Fruit fly (Drosophila melanogaster) whole organism, embryonic: ENCODE data around the gene CG7970.

Source experiments
- CG10654 ChIP-seq: fragments of 200-800 bp; sonication (Bioruptor generic); optimal IDR thresholded peaks from 2 replicates; lab custom pipeline; 2016; ENCODE audit warnings: missing biosample characterization, missing genetic modification characterization
- CG10959 ChIP-seq: fragments of 200-800 bp; sonication (Bioruptor generic); IDR thresholded peaks from 2 replicates; pipeline ENCODE4 v1.3.6; 2022; ENCODE audit warnings: missing biosample characterization, missing genetic modification characterization
- CG11456 ChIP-seq: fragments of 200-800 bp; sonication (Bioruptor generic); IDR thresholded peaks from 3 replicates; pipeline ENCODE4 v1.3.6; 2022; ENCODE audit warnings: missing biosample characterization, missing genetic modification characterization
- CG12391 ChIP-seq: fragments of 200-800 bp; sonication (Bioruptor generic); optimal IDR thresholded peaks from 3 replicates; lab custom pipeline; 2018; ENCODE audit warnings: missing biosample characterization, mild to moderate bottlenecking, missing genetic modification characterization, moderate library complexity
- CG13424 ChIP-seq: fragments of 200-800 bp; sonication (Bioruptor generic); optimal IDR thresholded peaks from 2 replicates; lab custom pipeline; 2019; ENCODE audit warnings: missing biosample characterization, mild to moderate bottlenecking, missing genetic modification characterization, moderate library complexity
- CG1529 ChIP-seq: fragments of 200-800 bp; sonication (Bioruptor generic); optimal IDR thresholded peaks from 3 replicates; lab custom pipeline; 2018; ENCODE audit warnings: missing biosample characterization, missing genetic modification characterization
- CG15601 ChIP-seq: fragments of 200-800 bp; sonication (Bioruptor generic); optimal IDR thresholded peaks from 3 replicates; lab custom pipeline; 2019; ENCODE audit warnings: missing biosample characterization, mild to moderate bottlenecking, missing genetic modification characterization, moderate library complexity
- CG16863 ChIP-seq: fragments of 200-800 bp; sonication (Bioruptor generic); optimal IDR thresholded peaks from 3 replicates; lab custom pipeline; 2016; ENCODE audit warnings: missing biosample characterization, missing genetic modification characterization
- CG17328 ChIP-seq: fragments of 200-800 bp; sonication (Bioruptor generic); IDR thresholded peaks from 2 replicates; pipeline ENCODE4 v1.3.6; 2022; ENCODE audit warnings: missing biosample characterization, missing genetic modification characterization
- CG17359 ChIP-seq: fragments of 200-800 bp; sonication (Bioruptor generic); optimal IDR thresholded peaks from 3 replicates; lab custom pipeline; 2018; ENCODE audit warnings: missing biosample characterization, mild to moderate bottlenecking, missing genetic modification characterization, moderate library complexity
- CG17802 ChIP-seq: fragments of 200-800 bp; sonication (Bioruptor generic); optimal IDR thresholded peaks from 2 replicates; lab custom pipeline; 2018; ENCODE audit warnings: missing biosample characterization, mild to moderate bottlenecking, missing genetic modification characterization, moderate library complexity
- CG18619 ChIP-seq: fragments of 200-800 bp; sonication (Bioruptor generic); optimal IDR thresholded peaks from 3 replicates; lab custom pipeline; 2017; ENCODE audit warnings: missing biosample characterization, mild to moderate bottlenecking, missing genetic modification characterization
- CG2889 ChIP-seq: fragments of 200-800 bp; sonication (Bioruptor generic); IDR thresholded peaks from 3 replicates; pipeline ENCODE4 v1.3.6; 2022; ENCODE audit warnings: missing biosample characterization, missing genetic modification characterization
- CG33213 ChIP-seq: fragments of 200-800 bp; sonication (Bioruptor generic); optimal IDR thresholded peaks from 3 replicates; lab custom pipeline; 2016; ENCODE audit warnings: missing biosample characterization, missing genetic modification characterization
- CG3726 ChIP-seq: fragments of 200-800 bp; sonication (Bioruptor generic); IDR thresholded peaks from 3 replicates; pipeline ENCODE4, ENCODE4 v1.3.6; 2022; ENCODE audit warnings: missing biosample characterization, missing genetic modification characterization
- CG4730 ChIP-seq: fragments of 200-800 bp; sonication (Bioruptor generic); IDR thresholded peaks from 2 replicates; pipeline ENCODE4 v1.3.6; 2022; ENCODE audit warnings: missing biosample characterization, missing genetic modification characterization
- CG6175 ChIP-seq: fragments of 200-800 bp; sonication (Bioruptor generic); IDR thresholded peaks from 3 replicates; pipeline ENCODE4 v1.3.6; 2022; ENCODE audit warnings: missing biosample characterization, missing genetic modification characterization
- CG7786 ChIP-seq: fragments of 200-800 bp; sonication (Bioruptor generic); optimal IDR thresholded peaks from 2 replicates; lab custom pipeline; 2016; ENCODE audit warnings: missing biosample characterization, missing genetic modification characterization
- CG7987 ChIP-seq: fragments of 200-800 bp; sonication (Bioruptor generic); optimal IDR thresholded peaks from 2 replicates; lab custom pipeline; 2018; ENCODE audit warnings: missing biosample characterization, mild to moderate bottlenecking, missing genetic modification characterization, moderate library complexity
- CG8388 ChIP-seq: fragments of 200-800 bp; sonication (Bioruptor generic); optimal IDR thresholded peaks from 2 replicates; lab custom pipeline; 2019; ENCODE audit warnings: missing biosample characterization, mild to moderate bottlenecking, missing genetic modification characterization, moderate library complexity
- CG8944 ChIP-seq: fragments of 200-800 bp; sonication (Bioruptor generic); optimal IDR thresholded peaks from 3 replicates; lab custom pipeline; 2016; ENCODE audit warnings: missing biosample characterization, missing genetic modification characterization
- Dek ChIP-seq: fragments of 200-800 bp; sonication (Bioruptor generic); optimal IDR thresholded peaks from 3 replicates; lab custom pipeline; 2019; ENCODE audit warnings: missing biosample characterization, mild to moderate bottlenecking, missing genetic modification characterization, moderate library complexity
- Drgx ChIP-seq: fragments of 200-800 bp; sonication (Bioruptor generic); IDR thresholded peaks from 2 replicates; pipeline ENCODE4 v1.3.6; 2022; ENCODE audit warnings: missing biosample characterization, missing genetic modification characterization
- Fer3 ChIP-seq: fragments of 200-800 bp; sonication (Bioruptor generic); optimal IDR thresholded peaks from 2 replicates; lab custom pipeline; 2018; ENCODE audit warnings: missing biosample characterization, mild to moderate bottlenecking, missing genetic modification characterization, moderate library complexity
- HHEX ChIP-seq: fragments of 200-800 bp; sonication (Bioruptor generic); optimal IDR thresholded peaks from 3 replicates; lab custom pipeline; 2017; ENCODE audit warnings: missing biosample characterization, mild to moderate bottlenecking, missing genetic modification characterization, missing genetic modification reagents
- MTF-1 ChIP-seq: fragments of 200-800 bp; sonication (Bioruptor generic); optimal IDR thresholded peaks from 2 replicates; lab custom pipeline; 2018; ENCODE audit warnings: missing biosample characterization, mild to moderate bottlenecking, missing genetic modification characterization, borderline replicate concordance
- Meics ChIP-seq: fragments of 200-800 bp; sonication (Bioruptor generic); optimal IDR thresholded peaks from 2 replicates; lab custom pipeline; 2017; ENCODE audit warnings: missing biosample characterization, mild to moderate bottlenecking, missing genetic modification characterization
- Ptx1 ChIP-seq: fragments of 200-800 bp; sonication (Bioruptor generic); IDR thresholded peaks from 2 replicates; pipeline ENCODE4 v1.3.6; 2022; ENCODE audit warnings: missing biosample characterization, missing genetic modification characterization
- Sin3A ChIP-seq: fragments of >200 bp; optimal IDR thresholded peaks from 2 replicates; lab custom pipeline; 2018
- Tbp ChIP-seq: fragments of >200 bp; optimal IDR thresholded peaks from 2 replicates; lab custom pipeline; 2018; ENCODE audit warnings: missing biosample characterization, missing genetic modification characterization
- Trl ChIP-seq, 3 experiments: fragments of >200 bp in 2 of 3; fragments of 200-800 bp in 1 of 3; sonication (Bioruptor generic) in 1 of 3; optimal IDR thresholded peaks; 2 replicates in 1 of 3; 3 replicates in 2 of 3; lab custom pipeline; 2016 to 2017; ENCODE audit warnings: missing biosample characterization in 1 of 3, missing genetic modification characterization in 1 of 3
- ab ChIP-seq: fragments of 200-800 bp; sonication (Bioruptor generic); optimal IDR thresholded peaks from 2 replicates; lab custom pipeline; 2016; ENCODE audit warnings: missing biosample characterization, missing genetic modification characterization
- abd-A ChIP-seq: fragments of 200-800 bp; sonication (Bioruptor generic); optimal IDR thresholded peaks from 3 replicates; lab custom pipeline; 2019; ENCODE audit warnings: missing biosample characterization, mild to moderate bottlenecking, missing genetic modification characterization, moderate library complexity
- dmrt11E ChIP-seq: fragments of 200-800 bp; sonication (Bioruptor generic); optimal IDR thresholded peaks from 3 replicates; lab custom pipeline; 2018; ENCODE audit warnings: missing biosample characterization, mild to moderate bottlenecking, missing genetic modification characterization, moderate library complexity
- jumu ChIP-seq: fragments of 200-800 bp; sonication (Bioruptor generic); optimal IDR thresholded peaks from 3 replicates; lab custom pipeline; 2016; ENCODE audit warnings: missing biosample characterization, missing genetic modification characterization
- lbe ChIP-seq: fragments of 200-800 bp; sonication (Bioruptor generic); optimal IDR thresholded peaks from 2 replicates; lab custom pipeline; 2016; ENCODE audit warnings: missing biosample characterization, mild to moderate bottlenecking, missing genetic modification characterization
- nerfin-1 ChIP-seq: fragments of 200-800 bp; sonication (Bioruptor generic); optimal IDR thresholded peaks from 3 replicates; lab custom pipeline; 2019; ENCODE audit warnings: missing biosample characterization, mild to moderate bottlenecking, missing genetic modification characterization, moderate library complexity
- otp ChIP-seq: fragments of 200-800 bp; sonication (Bioruptor generic); IDR thresholded peaks from 3 replicates; pipeline ENCODE4, ENCODE4 v1.3.6; 2022; ENCODE audit warnings: missing biosample characterization, missing genetic modification characterization
- pan ChIP-seq, 4 experiments: fragments of >200 bp in 3 of 4; fragments of 200-800 bp in 1 of 4; sonication (Bioruptor generic) in 1 of 4; optimal IDR thresholded peaks in 3 of 4; IDR thresholded peaks in 1 of 4; 2 replicates each; pipeline versions ENCODE4 v1.3.6 to Lab custom; 2017 to 2022; ENCODE audit warnings: missing biosample characterization in 2 of 4, missing genetic modification characterization in 2 of 4, mixed read lengths in 1 of 4
- peb ChIP-seq: fragments of 200-800 bp; sonication (Bioruptor generic); IDR thresholded peaks from 2 replicates; pipeline ENCODE4 v1.3.6; 2022; ENCODE audit warnings: missing biosample characterization, missing genetic modification characterization
- sc ChIP-seq, 3 experiments: fragments of >200 bp in 2 of 3; fragments of 200-800 bp in 1 of 3; sonication (Bioruptor generic) in 1 of 3; optimal IDR thresholded peaks; 2 replicates in 2 of 3; 3 replicates in 1 of 3; lab custom pipeline; 2017; ENCODE audit warnings: mild to moderate bottlenecking in 1 of 3, missing biosample characterization in 1 of 3, missing genetic modification characterization in 1 of 3, missing genetic modification reagents in 1 of 3
- slbo ChIP-seq: fragments of 200-800 bp; sonication (Bioruptor generic); IDR thresholded peaks from 2 replicates; pipeline ENCODE4 v1.3.6; 2022; ENCODE audit warnings: missing biosample characterization, missing genetic modification characterization
- tgo ChIP-seq: fragments of 200-800 bp; sonication (Bioruptor generic); IDR thresholded peaks from 3 replicates; pipeline ENCODE4 v1.3.6; 2022; ENCODE audit warnings: missing biosample characterization, missing genetic modification characterization
- tio ChIP-seq: fragments of 200-800 bp; sonication (Bioruptor generic); optimal IDR thresholded peaks from 2 replicates; lab custom pipeline; 2017; ENCODE audit warnings: missing biosample characterization, missing genetic modification characterization, inconsistent platforms
- tx ChIP-seq: fragments of 200-800 bp; sonication (Bioruptor generic); optimal IDR thresholded peaks from 2 replicates; lab custom pipeline; 2016; ENCODE audit warnings: missing biosample characterization, missing genetic modification characterization
- wor ChIP-seq: fragments of 200-800 bp; sonication (Bioruptor generic); IDR thresholded peaks from 2 replicates; pipeline ENCODE4 v1.3.6; 2022; ENCODE audit warnings: missing biosample characterization, missing genetic modification characterization

The CG7970 gene

dm6 chr3L:1690727-1691413 is 38.3 kb downstream of the CG7970 start (continued):
- TF ChIP-seq otp (peak; percentile 69; the same call in 2 of the 3 replicates), tio (GFP tag; lab: Kevin White, UChicago) (peak; percentile 20), CG6175 (GFP tag; lab: Robert Waterston, UW) (0 out of 3 replicates have a peak, but pooled peaks have one; percentile 9), CG18619 (GFP tag; lab: Kevin White, UChicago) (peak; percentile 5), HHEX (GFP tag; lab: Kevin White, UChicago) (peak; percentile 52), nerfin-1 (tag; lab: Kevin White, UChicago) (peak; percentile 14), CG8388 (GFP tag; lab: Kevin White, UChicago) (peak; percentile 16), wor (GFP tag; lab: Robert Waterston, UW) (no peak)

- no peak for TF ChIP-seq CG3726 (GFP tag; lab: Robert Waterston, UW)
- no peak for TF ChIP-seq tx
- TF ChIP-seq CG4730 (GFP tag; lab: Robert Waterston, UW) = no peak
- no peak for TF ChIP-seq CG1529 (GFP tag; lab: Kevin White, UChicago)
- no peak for TF ChIP-seq CG2889 (GFP tag; lab: Robert Waterston, UW)
- TF ChIP-seq MTF-1 (GFP tag; lab: Kevin White, UChicago) = no peak
- TF ChIP-seq jumu (GFP tag; lab: Kevin White, UChicago) = no peak
- TF ChIP-seq CG11456 = 0 out of 3 replicates have a peak, but pooled peaks have one; percentile 8
- no peak for TF ChIP-seq Sin3A (lab: Kevin White, UChicago)
- peak; percentile 43 for TF ChIP-seq dmrt11E (tag; lab: Kevin White, UChicago)
- no peak for TF ChIP-seq abd-A (tag; lab: Kevin White, UChicago)
- TF ChIP-seq CG13424 = no peak
- TF ChIP-seq Dek (tag; lab: Kevin White, UChicago) = no peak
- no peak for TF ChIP-seq CG16863 (GFP tag; lab: Kevin White, UChicago)
- TF ChIP-seq CG17328 (GFP tag; lab: Robert Waterston, UW) = peak; percentile 45
- no peak for TF ChIP-seq Fer3 (tag; lab: Kevin White, UChicago)
- no peak for TF ChIP-seq CG8944 (GFP tag; lab: Kevin White, UChicago)
- no peak for TF ChIP-seq CG12391 (tag; lab: Kevin White, UChicago)
- TF ChIP-seq Trl (optimal IDR thresholded peaks at IDR 0.05; lab: Kevin White, UChicago) = no peak
- TF ChIP-seq Trl (GFP tag; optimal IDR thresholded peaks at IDR 0.05; lab: Kevin White, UChicago) = no peak
- no peak for TF ChIP-seq CG15601 (tag; lab: Kevin White, UChicago)
- no peak for TF ChIP-seq CG17359 (tag; lab: Kevin White, UChicago)
- TF ChIP-seq peb (GFP tag; lab: Robert Waterston, UW) = 0 out of 2 replicates have a peak, but pooled peaks have one; percentile 9
- TF ChIP-seq Ptx1 = 0 out of 2 replicates have a peak, but pooled peaks have one; percentile 14
- no peak for TF ChIP-seq CG10959
- TF ChIP-seq Drgx = peak; percentile 87
- TF ChIP-seq CG7786 = no peak
- TF ChIP-seq tgo = no peak
- TF ChIP-seq sc (optimal IDR thresholded peaks at IDR 0.05; lab: Kevin White, UChicago) = no peak
- no peak for TF ChIP-seq sc (GFP tag; optimal IDR thresholded peaks at IDR 0.05; lab: Kevin White, UChicago)
- TF ChIP-seq Meics (GFP tag; lab: Kevin White, UChicago) = no peak
- TF ChIP-seq CG33213 (GFP tag; lab: Kevin White, UChicago) = no peak
- TF ChIP-seq Tbp (GFP tag; lab: Kevin White, UChicago) = no peak
- no peak for TF ChIP-seq pan (optimal IDR thresholded peaks at IDR 0.05; lab: Kevin White, UChicago)
- peak in 1 of 2 experiments; percentile 40 for TF ChIP-seq pan (GFP tag; optimal IDR thresholded peaks at IDR 0.05 in 1 of 2, IDR thresholded peaks at IDR 0.05 in 1 of 2)
- TF ChIP-seq CG17802 = no peak
- TF ChIP-seq CG10654 (GFP tag; lab: Kevin White, UChicago) = no peak
- no peak for TF ChIP-seq ab (GFP tag; lab: Kevin White, UChicago)
- TF ChIP-seq lbe (GFP tag; lab: Kevin White, UChicago) = peak; percentile 29
- TF ChIP-seq slbo (GFP tag; lab: Robert Waterston, UW) = 0 out of 2 replicates have a peak, but pooled peaks have one; percentile 7
- no peak for TF ChIP-seq CG7987
Observed at dm6 chr3L:1692122-1692786, 39.7 kb downstream of the CG7970 start.
